ENCODE assay signal across 3 fruit fly cellular contexts in the genomic region with DNA sequence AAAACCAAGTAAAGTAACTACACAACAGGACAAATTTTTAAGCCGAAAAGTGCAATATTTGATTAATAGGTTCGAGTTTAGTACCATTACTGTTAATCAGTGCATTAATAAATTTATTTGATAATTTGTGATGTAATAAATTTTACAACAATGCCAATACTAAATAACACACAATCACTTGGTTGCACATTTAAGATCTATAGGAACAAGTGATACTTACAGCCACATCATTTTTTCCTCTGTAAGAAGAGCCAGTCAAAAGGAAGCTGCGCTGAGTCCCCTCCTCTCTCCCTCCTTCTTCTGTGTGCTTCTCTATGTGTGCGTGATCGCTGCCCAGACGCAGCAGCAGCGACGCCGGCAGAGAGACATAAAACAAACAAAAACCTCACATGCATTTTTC.
TF ChIP-seq lines count a peak whose summit lies in the region.

No protein-coding gene starts in this region.

TF ChIP-seq in whole organism, embryonic, 481 proteins besides CTCF, POLR2A, EP300 and RAD21 (continued from another document and continues in another):
- TF ChIP-seq Elba2 (GFP tag; optimal IDR thresholded peaks at IDR 0.05; lab: Kevin White, UChicago) (no peak), CG15073 (GFP tag; optimal IDR thresholded peaks at IDR 0.05; lab: Kevin White, UChicago) (peak; percentile 36), CG17359 (tag; optimal IDR thresholded peaks at IDR 0.05; lab: Kevin White, UChicago) (no peak), CG12219 (GFP tag; optimal IDR thresholded peaks at IDR 0.05; lab: Kevin White, UChicago) (no peak), CG6254 (GFP tag; optimal IDR thresholded peaks at IDR 0.05; lab: Kevin White, UChicago) (peak; percentile 21), CG1603 (tag; optimal IDR thresholded peaks at IDR 0.05; lab: Kevin White, UChicago) (peak; percentile 37), CG3407 (GFP tag; optimal IDR thresholded peaks at IDR 0.05; lab: Kevin White, UChicago) (peak; percentile 1), CG5245 (GFP tag; optimal IDR thresholded peaks at IDR 0.05; lab: Kevin White, UChicago) (no peak), CG32767 (GFP tag; IDR thresholded peaks at IDR 0.05; lab: Robert Waterston, UW) (no peak), ftz-f1 (GFP tag; optimal IDR thresholded peaks at IDR 0.05; lab: Kevin White, UChicago) (no peak), Spps (tag; optimal IDR thresholded peaks at IDR 0.05; lab: Kevin White, UChicago) (peak; percentile 30), Bteb2 (GFP tag; optimal IDR thresholded peaks at IDR 0.05; lab: Kevin White, UChicago) (no peak), tup (GFP tag; optimal IDR thresholded peaks at IDR 0.05; lab: Kevin White, UChicago) (no peak), Hmr (GFP tag; optimal IDR thresholded peaks at IDR 0.05; lab: Kevin White, UChicago) (no peak), Ssrp (tag; optimal IDR thresholded peaks at IDR 0.05; lab: Kevin White, UChicago) (peak; percentile 46), NFAT (GFP tag; IDR thresholded peaks at IDR 0.05; lab: Robert Waterston, UW) (no peak), CG2875 (GFP tag; optimal IDR thresholded peaks at IDR 0.05; lab: Kevin White, UChicago) (peak; percentile 25), hkb (optimal IDR thresholded peaks at IDR 0.05; lab: Kevin White, UChicago) (no peak), hkb (GFP tag; IDR thresholded peaks at IDR 0.05; lab: Robert Waterston, UW) (no peak), Bgb (GFP tag; IDR thresholded peaks at IDR 0.05; lab: Robert Waterston, UW; ENCODE audit: partially characterized antibody) (no peak), sd (tag; optimal IDR thresholded peaks at IDR 0.05; lab: Kevin White, UChicago) (no peak), wdn (GFP tag; IDR thresholded peaks at IDR 0.05; lab: Robert Waterston, UW) (no peak), CG8944 (GFP tag; optimal IDR thresholded peaks at IDR 0.05; lab: Kevin White, UChicago) (no peak), wor (GFP tag; IDR thresholded peaks at IDR 0.05; lab: Robert Waterston, UW) (no peak), CG34224 (GFP tag; IDR thresholded peaks at IDR 0.05; lab: Robert Waterston, UW; ENCODE audit: partially characterized antibody) (no peak), Sry-β (GFP tag; optimal IDR thresholded peaks at IDR 0.05; lab: Kevin White, UChicago) (no peak), aop (GFP tag; IDR thresholded peaks at IDR 0.05; lab: Robert Waterston, UW) (no peak), Adf1 (GFP tag; IDR thresholded peaks at IDR 0.05; lab: Robert Waterston, UW) (peak; percentile 14; the same call in 1 of the 2 replicates), corto (GFP tag; optimal IDR thresholded peaks at IDR 0.05; lab: Kevin White, UChicago) (peak; percentile 82), Sox102F (GFP tag; optimal IDR thresholded peaks at IDR 0.05; lab: Kevin White, UChicago) (no peak), Meics (GFP tag; optimal IDR thresholded peaks at IDR 0.05; lab: Kevin White, UChicago) (no peak), CG12942 (GFP tag; optimal IDR thresholded peaks at IDR 0.05; lab: Kevin White, UChicago) (no peak), fru (optimal IDR thresholded peaks at IDR 0.05; lab: Kevin White, UChicago) (no peak), so (GFP tag; IDR thresholded peaks at IDR 0.05; lab: Robert Waterston, UW) (no peak), CG14667 (GFP tag; IDR thresholded peaks at IDR 0.05; lab: Robert Waterston, UW) (no peak), Med (GFP tag; lab: Kevin White, UChicago) (no peak), CG6813 (GFP tag; optimal IDR thresholded peaks at IDR 0.05; lab: Kevin White, UChicago) (no peak), gce (GFP tag; IDR thresholded peaks at IDR 0.05; lab: Robert Waterston, UW) (no peak), CG12659 (GFP tag; optimal IDR thresholded peaks at IDR 0.05; lab: Kevin White, UChicago) (no peak), HmgZ (tag; optimal IDR thresholded peaks at IDR 0.05; lab: Kevin White, UChicago) (no peak), Jarid2 (GFP tag; optimal IDR thresholded peaks at IDR 0.05; lab: Kevin White, UChicago) (no peak), caup (GFP tag; optimal IDR thresholded peaks at IDR 0.05; lab: Kevin White, UChicago; ENCODE audit: severe bottlenecking) (no peak), cg (GFP tag; optimal IDR thresholded peaks at IDR 0.05; lab: Kevin White, UChicago) (peak; percentile 56), CG4282 (GFP tag; optimal IDR thresholded peaks at IDR 0.05; lab: Kevin White, UChicago) (no peak), tgo (GFP tag; IDR thresholded peaks at IDR 0.05; lab: Robert Waterston, UW) (no peak)

TF ChIP-seq in whole organism, prepupa, 60 proteins besides CTCF, POLR2A, EP300 and RAD21 (continued from another document):
- TF ChIP-seq vri (GFP tag; optimal IDR thresholded peaks at IDR 0.05; lab: Kevin White, UChicago) (peak; percentile 88), CG6163 (GFP tag; IDR thresholded peaks at IDR 0.05; lab: Robert Waterston, UW) (peak; percentile 87), Lpt (GFP tag; optimal IDR thresholded peaks at IDR 0.05; lab: Kevin White, UChicago) (peak; percentile 81), fd85E (GFP tag; optimal IDR thresholded peaks at IDR 0.05; lab: Kevin White, UChicago) (peak; percentile 56), CG9139 (GFP tag; optimal IDR thresholded peaks at IDR 0.05; lab: Kevin White, UChicago) (peak; percentile 89), spab (GFP tag; optimal IDR thresholded peaks at IDR 0.05; lab: Kevin White, UChicago) (peak; percentile 96), Sox15 (GFP tag; optimal IDR thresholded peaks at IDR 0.05; lab: Kevin White, UChicago) (peak; percentile 85), salr (GFP tag; optimal IDR thresholded peaks at IDR 0.05; lab: Kevin White, UChicago) (peak; percentile 88 to 90), CG1621 (tag; optimal IDR thresholded peaks at IDR 0.05; lab: Kevin White, UChicago) (peak; percentile 91), Blimp-1 (GFP tag; optimal IDR thresholded peaks at IDR 0.05; lab: Kevin White, UChicago) (peak; percentile 67), svp (GFP tag; lab: Kevin White, UChicago) (peak; percentile 97), Hr38 (GFP tag; optimal IDR thresholded peaks at IDR 0.05; lab: Kevin White, UChicago) (no peak), CG31627 (GFP tag; optimal IDR thresholded peaks at IDR 0.05; lab: Kevin White, UChicago) (peak; percentile 93), CG8632 (GFP tag; optimal IDR thresholded peaks at IDR 0.05; lab: Kevin White, UChicago) (peak; percentile 90), topi (GFP tag; optimal IDR thresholded peaks at IDR 0.05; lab: Kevin White, UChicago) (peak; percentile 94), CG4318 (GFP tag; optimal IDR thresholded peaks at IDR 0.05; lab: Kevin White, UChicago) (peak; percentile 64), CG15336 (GFP tag; IDR thresholded peaks at IDR 0.05; lab: Robert Waterston, UW) (peak; percentile 77), CG3032 (tag; optimal IDR thresholded peaks at IDR 0.05; lab: Kevin White, UChicago) (peak; percentile 96), Hr4 (GFP tag; optimal IDR thresholded peaks at IDR 0.05; lab: Kevin White, UChicago) (peak; percentile 68), eg (GFP tag; IDR thresholded peaks at IDR 0.05; lab: Robert Waterston, UW) (peak; percentile 49; the same call in 2 of the 3 replicates), Ets96B (tag; optimal IDR thresholded peaks at IDR 0.05; lab: Kevin White, UChicago) (peak; percentile 97), fd59A (GFP tag; optimal IDR thresholded peaks at IDR 0.05; lab: Kevin White, UChicago) (peak; percentile 96), CG10631 (GFP tag; optimal IDR thresholded peaks at IDR 0.05; lab: Kevin White, UChicago) (peak; percentile 95), cyc (GFP tag; optimal IDR thresholded peaks at IDR 0.05; lab: Kevin White, UChicago) (peak; percentile 93), lz (GFP tag; optimal IDR thresholded peaks at IDR 0.05; lab: Kevin White, UChicago) (peak; percentile 94), CG11762 (GFP tag; optimal IDR thresholded peaks at IDR 0.05; lab: Kevin White, UChicago; ENCODE audit: insufficient read depth) (peak; percentile 90), CG6792 (GFP tag; optimal IDR thresholded peaks at IDR 0.05; lab: Kevin White, UChicago) (peak; percentile 93), CG8119 (GFP tag; IDR thresholded peaks at IDR 0.05; lab: Robert Waterston, UW) (peak; percentile 84), Smox (GFP tag; optimal IDR thresholded peaks at IDR 0.05; lab: Kevin White, UChicago) (peak; percentile 93), CG34406 (GFP tag; optimal IDR thresholded peaks at IDR 0.05; lab: Kevin White, UChicago) (peak; percentile 92), Eip75B (GFP tag; optimal IDR thresholded peaks at IDR 0.05; lab: Kevin White, UChicago) (peak; percentile 88), CG8319 (GFP tag; optimal IDR thresholded peaks at IDR 0.05; lab: Kevin White, UChicago) (peak; percentile 91), esn (GFP tag; optimal IDR thresholded peaks at IDR 0.05; lab: Kevin White, UChicago) (peak; percentile 95), CG6854 (GFP tag; optimal IDR thresholded peaks at IDR 0.05; lab: Kevin White, UChicago) (peak; percentile 84), fkh (GFP tag; optimal IDR thresholded peaks at IDR 0.05; lab: Kevin White, UChicago) (no peak), Sox102F (GFP tag; optimal IDR thresholded peaks at IDR 0.05; lab: Kevin White, UChicago) (peak; percentile 91), Eip78C (GFP tag; lab: Kevin White, UChicago) (peak; percentile 99), Ets21C (GFP tag; optimal IDR thresholded peaks at IDR 0.05; lab: Kevin White, UChicago) (peak; percentile 89), CG6276 (GFP tag; optimal IDR thresholded peaks at IDR 0.05; lab: Kevin White, UChicago) (peak; percentile 47)
TF ChIP-seq in whole organism, prepupa: peak in this region for 57.

TF ChIP-seq in whole organism, wandering third instar larva, 38 proteins besides CTCF, POLR2A, EP300 and RAD21 (continued from another document):
- TF ChIP-seq Rel (GFP tag; optimal IDR thresholded peaks at IDR 0.05; lab: Kevin White, UChicago) (peak; percentile 46), Rel (tag; optimal IDR thresholded peaks at IDR 0.05; lab: Kevin White, UChicago) (peak; percentile 46), pan (optimal IDR thresholded peaks at IDR 0.05; lab: Kevin White, UChicago) (no peak), Jra (GFP tag; optimal IDR thresholded peaks at IDR 0.05; lab: Kevin White, UChicago) (peak; percentile 59), foxo (GFP tag; optimal IDR thresholded peaks at IDR 0.05; lab: Kevin White, UChicago) (peak in 1 of 2 experiments; percentile 88), CG9705 (GFP tag; optimal IDR thresholded peaks at IDR 0.05; lab: Kevin White, UChicago) (peak; percentile 81), woc (GFP tag; optimal IDR thresholded peaks at IDR 0.05; lab: Kevin White, UChicago) (peak; percentile 91), CG32264 (GFP tag; optimal IDR thresholded peaks at IDR 0.05; lab: Kevin White, UChicago) (peak; percentile 52), sv (GFP tag; optimal IDR thresholded peaks at IDR 0.05; lab: Kevin White, UChicago) (no peak), rgr (GFP tag; optimal IDR thresholded peaks at IDR 0.05; lab: Kevin White, UChicago) (peak; percentile 92), CrebA (GFP tag; optimal IDR thresholded peaks at IDR 0.05; lab: Kevin White, UChicago; ENCODE audit: borderline replicate concordance) (no peak), Dfd (GFP tag; optimal IDR thresholded peaks at IDR 0.05; lab: Kevin White, UChicago) (peak; percentile 78), Myc (optimal IDR thresholded peaks at IDR 0.05; lab: Kevin White, UChicago) (no peak)
